Fruit fly (Drosophila melanogaster) whole organism, embryonic: ENCODE measurements around the gene CG33230.

Source experiments
- Aef1 ChIP-seq: fragments of 200-800 bp; sonication (Bioruptor generic); IDR thresholded peaks from 3 replicates; pipeline ENCODE4 v1.3.6; 2022; ENCODE audit warnings: missing biosample characterization, missing genetic modification characterization
- CG10267 ChIP-seq: fragments of 200-800 bp; sonication (Bioruptor generic); optimal IDR thresholded peaks from 2 replicates; lab custom pipeline; 2018; ENCODE audit warnings: missing biosample characterization, mild to moderate bottlenecking, missing genetic modification characterization, moderate library complexity
- CG10274 ChIP-seq: fragments of 200-800 bp; sonication (Bioruptor generic); optimal IDR thresholded peaks from 3 replicates; lab custom pipeline; 2017; ENCODE audit warnings: missing biosample characterization, mild to moderate bottlenecking, missing genetic modification characterization
- CG11504 ChIP-seq: fragments of 200-800 bp; sonication (Bioruptor generic); optimal IDR thresholded peaks from 3 replicates; lab custom pipeline; 2019; ENCODE audit warnings: missing biosample characterization, mild to moderate bottlenecking, missing genetic modification characterization, moderate library complexity
- CG12155 ChIP-seq: fragments of 200-800 bp; sonication (Bioruptor generic); optimal IDR thresholded peaks from 3 replicates; lab custom pipeline; 2016; ENCODE audit warnings: missing biosample characterization, missing genetic modification characterization
- CG1233 ChIP-seq: fragments of 200-800 bp; sonication (Bioruptor generic); optimal IDR thresholded peaks from 4 replicates; lab custom pipeline; 2018; ENCODE audit warnings: missing biosample characterization, mild to moderate bottlenecking, missing genetic modification characterization
- CG13123 ChIP-seq: fragments of 200-800 bp; sonication (Bioruptor generic); optimal IDR thresholded peaks from 2 replicates; lab custom pipeline; 2016; ENCODE audit warnings: missing biosample characterization, missing genetic modification characterization
- CG15269 ChIP-seq: fragments of 200-800 bp; sonication (Bioruptor generic); optimal IDR thresholded peaks from 2 replicates; lab custom pipeline; 2018; ENCODE audit warnings: missing biosample characterization, mild to moderate bottlenecking, missing genetic modification characterization, moderate library complexity
- CG16815 ChIP-seq: fragments of 200-800 bp; sonication (Bioruptor generic); optimal IDR thresholded peaks from 3 replicates; lab custom pipeline; 2017; ENCODE audit warnings: missing biosample characterization, mild to moderate bottlenecking, missing genetic modification characterization
- CG17186 ChIP-seq: fragments of 200-800 bp; sonication (Bioruptor generic); optimal IDR thresholded peaks from 3 replicates; lab custom pipeline; 2017; ENCODE audit warnings: missing biosample characterization, missing genetic modification reagents, missing genetic modification characterization
- CG2202 ChIP-seq: fragments of 200-800 bp; sonication (Bioruptor generic); optimal IDR thresholded peaks from 2 replicates; lab custom pipeline; 2018; ENCODE audit warnings: missing biosample characterization, mild to moderate bottlenecking, missing genetic modification characterization
- CG2678 ChIP-seq: fragments of 200-800 bp; sonication (Bioruptor generic); optimal IDR thresholded peaks from 3 replicates; lab custom pipeline; 2019; ENCODE audit warnings: missing biosample characterization, mild to moderate bottlenecking, missing genetic modification characterization, moderate library complexity
- CG2875 ChIP-seq: fragments of 200-800 bp; sonication (Bioruptor generic); optimal IDR thresholded peaks from 2 replicates; lab custom pipeline; 2017; ENCODE audit warnings: missing biosample characterization, mild to moderate bottlenecking, missing genetic modification characterization, missing genetic modification reagents
- CG31224 ChIP-seq: fragments of 200-800 bp; sonication (Bioruptor generic); IDR thresholded peaks from 2 replicates; pipeline ENCODE4 v1.3.6; 2022; ENCODE audit warnings: missing biosample characterization, missing genetic modification characterization
- CG31441 ChIP-seq: fragments of 200-800 bp; sonication (Bioruptor generic); IDR thresholded peaks from 2 replicates; pipeline ENCODE4 v1.3.6; 2022; ENCODE audit warnings: missing biosample characterization, missing genetic modification characterization
- CG3838 ChIP-seq: fragments of 200-800 bp; sonication (Bioruptor generic); optimal IDR thresholded peaks from 3 replicates; lab custom pipeline; 2016; ENCODE audit warnings: missing biosample characterization, missing genetic modification characterization
- CG4424 ChIP-seq: fragments of 200-800 bp; sonication (Bioruptor generic); optimal IDR thresholded peaks from 3 replicates; lab custom pipeline; 2016; ENCODE audit warnings: missing biosample characterization, missing genetic modification characterization
- CG5953 ChIP-seq: fragments of 200-800 bp; sonication (Bioruptor generic); IDR thresholded peaks from 2 replicates; pipeline ENCODE4 v1.3.6; 2022; ENCODE audit warnings: missing biosample characterization, missing genetic modification characterization
- CG6689 ChIP-seq: fragments of 200-800 bp; sonication (Bioruptor generic); IDR thresholded peaks from 2 replicates; pipeline ENCODE4 v1.3.6; 2022; ENCODE audit warnings: missing biosample characterization, missing genetic modification characterization
- CG9727 ChIP-seq: fragments of 200-800 bp; sonication (Bioruptor generic); optimal IDR thresholded peaks from 3 replicates; lab custom pipeline; 2017; ENCODE audit warnings: missing biosample characterization, mild to moderate bottlenecking, missing genetic modification characterization
- CHES-1-like ChIP-seq: fragments of 200-800 bp; sonication (Bioruptor generic); optimal IDR thresholded peaks from 2 replicates; lab custom pipeline; 2016; ENCODE audit warnings: missing biosample characterization, missing genetic modification characterization
- Gug ChIP-seq: fragments of 200-800 bp; sonication (Bioruptor generic); IDR thresholded peaks from 4 replicates; pipeline ENCODE4 v1.3.6; 2022; ENCODE audit warnings: missing biosample characterization, missing genetic modification characterization
- Lpt ChIP-seq: fragments of >200 bp; optimal IDR thresholded peaks from 2 replicates; lab custom pipeline; 2018; ENCODE audit warnings: missing biosample characterization, missing genetic modification characterization
- Med ChIP-seq: fragments of 200-800 bp; sonication (Bioruptor generic); peaks from one replicate; lab custom pipeline; 2016; ENCODE audit warnings: missing biosample characterization, missing genetic modification characterization, mild to moderate bottlenecking, inconsistent platforms, moderate library complexity
- Mrtf ChIP-seq: fragments of 200-800 bp; sonication (Bioruptor generic); IDR thresholded peaks from 3 replicates; pipeline ENCODE4 v1.3.6; 2022; ENCODE audit warnings: missing biosample characterization, missing genetic modification characterization
- NC2α ChIP-seq: fragments of 200-800 bp; sonication (Bioruptor generic); optimal IDR thresholded peaks from 2 replicates; lab custom pipeline; 2016; ENCODE audit warnings: missing biosample characterization, missing genetic modification characterization
- NFAT ChIP-seq: fragments of 200-800 bp; sonication (Bioruptor generic); IDR thresholded peaks from 2 replicates; pipeline ENCODE4 v1.3.6; 2022; ENCODE audit warnings: missing biosample characterization, missing genetic modification characterization
- NK7.1 ChIP-seq: fragments of 200-800 bp; sonication (Bioruptor generic); optimal IDR thresholded peaks from 3 replicates; lab custom pipeline; 2016; ENCODE audit warnings: missing biosample characterization, missing genetic modification characterization
- NfI ChIP-seq: fragments of 200-800 bp; sonication (Bioruptor generic); optimal IDR thresholded peaks from 3 replicates; lab custom pipeline; 2018; ENCODE audit warnings: missing biosample characterization, mild to moderate bottlenecking, missing genetic modification characterization, moderate library complexity
- Oli ChIP-seq: fragments of 200-800 bp; sonication (Bioruptor generic); optimal IDR thresholded peaks from 2 replicates; lab custom pipeline; 2018; ENCODE audit warnings: missing biosample characterization, mild to moderate bottlenecking, missing genetic modification characterization, moderate library complexity
- Sin3A ChIP-seq: fragments of >200 bp; optimal IDR thresholded peaks from 2 replicates; lab custom pipeline; 2018
- Sox102F ChIP-seq: fragments of 200-800 bp; sonication (Bioruptor generic); optimal IDR thresholded peaks from 2 replicates; lab custom pipeline; 2018; ENCODE audit warnings: missing biosample characterization, mild to moderate bottlenecking, missing genetic modification characterization, moderate library complexity
- Tbp ChIP-seq: fragments of >200 bp; optimal IDR thresholded peaks from 2 replicates; lab custom pipeline; 2018; ENCODE audit warnings: missing biosample characterization, missing genetic modification characterization
- Trl ChIP-seq, 3 experiments: fragments of >200 bp in 2 of 3; fragments of 200-800 bp in 1 of 3; sonication (Bioruptor generic) in 1 of 3; optimal IDR thresholded peaks; 2 replicates in 1 of 3; 3 replicates in 2 of 3; lab custom pipeline; 2016 to 2017; ENCODE audit warnings: missing biosample characterization in 1 of 3, missing genetic modification characterization in 1 of 3
- ara ChIP-seq: fragments of 200-800 bp; sonication (Bioruptor generic); IDR thresholded peaks from 2 replicates; pipeline ENCODE4 v1.3.6; 2022; ENCODE audit warnings: missing biosample characterization, missing genetic modification characterization
- bowl ChIP-seq: fragments of 200-800 bp; sonication (Bioruptor generic); IDR thresholded peaks from 2 replicates; pipeline ENCODE4 v1.3.6; 2022; ENCODE audit warnings: missing biosample characterization, missing genetic modification characterization
- cg ChIP-seq: fragments of 200-800 bp; sonication (Bioruptor generic); optimal IDR thresholded peaks from 3 replicates; lab custom pipeline; 2019; ENCODE audit warnings: missing biosample characterization, mild to moderate bottlenecking, missing genetic modification characterization, moderate library complexity
- dati ChIP-seq: fragments of 200-800 bp; sonication (Bioruptor generic); IDR thresholded peaks from 2 replicates; pipeline ENCODE4 v1.3.6; 2022; ENCODE audit warnings: missing biosample characterization, missing genetic modification characterization
- fd102C ChIP-seq: fragments of 200-800 bp; sonication (Bioruptor generic); optimal IDR thresholded peaks from 2 replicates; lab custom pipeline; 2018; ENCODE audit warnings: missing biosample characterization, mild to moderate bottlenecking, missing genetic modification characterization, moderate library complexity
- fu2 ChIP-seq: fragments of 200-800 bp; sonication (Bioruptor generic); optimal IDR thresholded peaks from 2 replicates; lab custom pipeline; 2016; ENCODE audit warnings: missing biosample characterization, missing genetic modification characterization
- hb ChIP-seq: fragments of 200-800 bp; sonication (Bioruptor generic); IDR thresholded peaks from 3 replicates; pipeline ENCODE4 v1.3.6; 2022; ENCODE audit warnings: missing biosample characterization, missing genetic modification characterization; ENCODE audit not compliant: partially characterized antibody
- lbe ChIP-seq: fragments of 200-800 bp; sonication (Bioruptor generic); optimal IDR thresholded peaks from 2 replicates; lab custom pipeline; 2016; ENCODE audit warnings: missing biosample characterization, mild to moderate bottlenecking, missing genetic modification characterization
- lmd ChIP-seq: fragments of 200-800 bp; sonication (Bioruptor generic); IDR thresholded peaks from 2 replicates; pipeline ENCODE4 v1.3.6; 2022; ENCODE audit warnings: missing biosample characterization, missing genetic modification characterization
- otp ChIP-seq: fragments of 200-800 bp; sonication (Bioruptor generic); IDR thresholded peaks from 3 replicates; pipeline ENCODE4, ENCODE4 v1.3.6; 2022; ENCODE audit warnings: missing biosample characterization, missing genetic modification characterization
- psq ChIP-seq: fragments of 200-800 bp; sonication (Bioruptor generic); optimal IDR thresholded peaks from 2 replicates; lab custom pipeline; 2017; ENCODE audit warnings: missing biosample characterization, missing genetic modification characterization
- sc ChIP-seq, 3 experiments: fragments of >200 bp in 2 of 3; fragments of 200-800 bp in 1 of 3; sonication (Bioruptor generic) in 1 of 3; optimal IDR thresholded peaks; 2 replicates in 2 of 3; 3 replicates in 1 of 3; lab custom pipeline; 2017; ENCODE audit warnings: mild to moderate bottlenecking in 1 of 3, missing biosample characterization in 1 of 3, missing genetic modification characterization in 1 of 3, missing genetic modification reagents in 1 of 3
- toy ChIP-seq: fragments of 200-800 bp; sonication (Bioruptor generic); IDR thresholded peaks from 2 replicates; pipeline ENCODE4 v1.3.6; 2022; ENCODE audit warnings: missing biosample characterization, missing genetic modification characterization
- unc-4 ChIP-seq: fragments of 200-800 bp; sonication (Bioruptor generic); IDR thresholded peaks from 2 replicates; pipeline ENCODE4 v1.3.6; 2022; ENCODE audit warnings: missing biosample characterization, missing genetic modification characterization; ENCODE audit not compliant: partially characterized antibody
- vnd ChIP-seq: fragments of 200-800 bp; sonication (Bioruptor generic); IDR thresholded peaks from 3 replicates; pipeline ENCODE4 v1.3.6; 2022; ENCODE audit warnings: missing biosample characterization, missing genetic modification characterization; ENCODE audit not compliant: partially characterized antibody
- vvl ChIP-seq: fragments of 200-800 bp; sonication (Bioruptor generic); IDR thresholded peaks from 2 replicates; pipeline ENCODE4 v1.3.6; 2022; ENCODE audit warnings: missing biosample characterization, missing genetic modification characterization

Gene CG33230

dm6 chr3L:1647276-1647919 lies 29.2 kb downstream of the CG33230 start, which contains the start of the genes CG17249 and Bro (continued):
- TF ChIP-seq lbe (GFP tag; lab: Kevin White, UChicago) (no peak), otp (no peak), CG10267 (tag; lab: Kevin White, UChicago) (peak; percentile 98), Tbp (no peak), NFAT (GFP tag; lab: Robert Waterston, UW) (peak; percentile 40; the same call in 1 of the 2 replicates), CG6689 (GFP tag; lab: Robert Waterston, UW) (no peak), CG16815 (GFP tag; lab: Kevin White, UChicago) (no peak), CG2875 (GFP tag; lab: Kevin White, UChicago) (no peak), vnd (GFP tag; lab: Robert Waterston, UW) (0 out of 3 replicates have a peak, but pooled peaks have one; percentile 10), Mrtf (GFP tag; lab: Robert Waterston, UW) (no peak), unc-4 (GFP tag; lab: Robert Waterston, UW) (no peak), NfI (peak; percentile 43), CHES-1-like (GFP tag; lab: Kevin White, UChicago) (peak; percentile 55), CG13123 (GFP tag; lab: Kevin White, UChicago) (no peak), CG2202 (tag; lab: Kevin White, UChicago) (no peak), dati (GFP tag; lab: Robert Waterston, UW) (no peak), fd102C (GFP tag; lab: Kevin White, UChicago) (no peak), Sox102F (no peak), Trl (optimal IDR thresholded peaks at IDR 0.05; lab: Kevin White, UChicago) (no peak), Trl (GFP tag; optimal IDR thresholded peaks at IDR 0.05; lab: Kevin White, UChicago) (no peak), CG11504 (tag; lab: Kevin White, UChicago) (no peak), lmd (GFP tag; lab: Robert Waterston, UW) (no peak), CG2678 (no peak), sc (optimal IDR thresholded peaks at IDR 0.05; lab: Kevin White, UChicago) (no peak), sc (GFP tag; optimal IDR thresholded peaks at IDR 0.05; lab: Kevin White, UChicago) (no peak), Lpt (GFP tag; lab: Kevin White, UChicago) (no peak), CG10274 (GFP tag; lab: Kevin White, UChicago) (no peak), bowl (GFP tag; lab: Robert Waterston, UW) (no peak), CG4424 (GFP tag; lab: Kevin White, UChicago) (no peak), CG1233 (GFP tag; lab: Kevin White, UChicago) (no peak), Oli (tag; lab: Kevin White, UChicago) (no peak), toy (no peak), CG31224 (no peak), CG9727 (GFP tag; lab: Kevin White, UChicago) (no peak), CG5953 (GFP tag; lab: Robert Waterston, UW) (no peak), CG17186 (GFP tag; lab: Kevin White, UChicago) (peak; percentile 49), CG12155 (peak; percentile 43), Gug (no peak), CG3838 (GFP tag; lab: Kevin White, UChicago) (peak; percentile 53), CG31441 (GFP tag; lab: Robert Waterston, UW) (no peak), vvl (peak; percentile 72), NC2α (GFP tag; lab: Kevin White, UChicago) (no peak), NK7.1 (peak; percentile 28), ara (no peak), fu2 (GFP tag; lab: Kevin White, UChicago) (peak; percentile 23), Sin3A (lab: Kevin White, UChicago) (peak; percentile 50), hb (GFP tag; lab: Robert Waterston, UW) (no peak), CG15269 (no peak), Aef1 (GFP tag; lab: Robert Waterston, UW) (no peak), cg (GFP tag; lab: Kevin White, UChicago) (no peak), psq (GFP tag; lab: Kevin White, UChicago) (no peak), Med (peak; percentile 94)
